Fruit fly (Drosophila melanogaster) whole organism, embryonic: ENCODE results near the gene Caper.

ENCODE experiments used
- CG10462 ChIP-seq: fragments of 200-800 bp; sonication (Bioruptor generic); optimal IDR thresholded peaks from 2 replicates; lab custom pipeline; 2016; ENCODE audit warnings: missing biosample characterization, missing genetic modification characterization
- CG10979 ChIP-seq: fragments of 200-800 bp; sonication (Bioruptor generic); optimal IDR thresholded peaks from 2 replicates; lab custom pipeline; 2018; ENCODE audit warnings: missing biosample characterization, mild to moderate bottlenecking, missing genetic modification characterization, moderate library complexity
- CG14014 ChIP-seq: fragments of 200-800 bp; sonication (Bioruptor generic); IDR thresholded peaks from 2 replicates; pipeline ENCODE4 v1.3.6; 2022; ENCODE audit warnings: missing biosample characterization, missing genetic modification characterization
- CG15479 ChIP-seq: fragments of 200-800 bp; sonication (Bioruptor generic); optimal IDR thresholded peaks from 3 replicates; lab custom pipeline; 2019; ENCODE audit warnings: missing biosample characterization, mild to moderate bottlenecking, missing genetic modification characterization, moderate library complexity
- CG15514 ChIP-seq: fragments of 200-800 bp; sonication (Bioruptor generic); optimal IDR thresholded peaks from 3 replicates; lab custom pipeline; 2017; ENCODE audit warnings: missing biosample characterization, missing genetic modification characterization, mild to moderate bottlenecking, moderate library complexity, missing genetic modification reagents
- CG1602 ChIP-seq: fragments of 200-800 bp; sonication (Bioruptor generic); optimal IDR thresholded peaks from 3 replicates; lab custom pipeline; 2016; ENCODE audit warnings: missing biosample characterization, missing genetic modification characterization
- CG17186 ChIP-seq: fragments of 200-800 bp; sonication (Bioruptor generic); optimal IDR thresholded peaks from 3 replicates; lab custom pipeline; 2017; ENCODE audit warnings: missing biosample characterization, missing genetic modification reagents, missing genetic modification characterization
- CG17829 ChIP-seq: fragments of 200-800 bp; optimal IDR thresholded peaks from 2 replicates; lab custom pipeline; 2019; ENCODE audit warnings: missing biosample characterization, mild to moderate bottlenecking, missing genetic modification characterization, moderate library complexity
- CG1792 ChIP-seq: fragments of 200-800 bp; sonication (Bioruptor generic); optimal IDR thresholded peaks from 2 replicates; lab custom pipeline; 2016; ENCODE audit warnings: missing biosample characterization, missing genetic modification characterization
- CG18262 ChIP-seq: fragments of 200-800 bp; optimal IDR thresholded peaks from 3 replicates; lab custom pipeline; 2019; ENCODE audit warnings: missing biosample characterization, mild to moderate bottlenecking, missing genetic modification characterization, moderate library complexity
- CG18764 ChIP-seq: fragments of 200-800 bp; sonication (Bioruptor generic); optimal IDR thresholded peaks from 3 replicates; lab custom pipeline; 2016; ENCODE audit warnings: missing biosample characterization, missing genetic modification characterization
- CG2120 ChIP-seq: fragments of 200-800 bp; sonication (Bioruptor generic); optimal IDR thresholded peaks from 3 replicates; lab custom pipeline; 2016; ENCODE audit warnings: missing biosample characterization, missing genetic modification characterization
- CG2678 ChIP-seq: fragments of 200-800 bp; sonication (Bioruptor generic); optimal IDR thresholded peaks from 3 replicates; lab custom pipeline; 2019; ENCODE audit warnings: missing biosample characterization, mild to moderate bottlenecking, missing genetic modification characterization, moderate library complexity
- CG2712 ChIP-seq: fragments of 200-800 bp; optimal IDR thresholded peaks from 3 replicates; lab custom pipeline; 2019; ENCODE audit warnings: missing biosample characterization, mild to moderate bottlenecking, missing genetic modification characterization, moderate library complexity
- CG43689 ChIP-seq: fragments of 200-800 bp; sonication (Bioruptor generic); IDR thresholded peaks from 2 replicates; pipeline ENCODE4 v1.3.6; 2022; ENCODE audit warnings: missing biosample characterization, missing genetic modification characterization
- CG4424 ChIP-seq: fragments of 200-800 bp; sonication (Bioruptor generic); optimal IDR thresholded peaks from 3 replicates; lab custom pipeline; 2016; ENCODE audit warnings: missing biosample characterization, missing genetic modification characterization
- CG7357 ChIP-seq: fragments of 200-800 bp; sonication (Bioruptor generic); IDR thresholded peaks from 3 replicates; pipeline ENCODE4 v1.3.6; 2022; ENCODE audit warnings: missing biosample characterization, missing genetic modification characterization
- CG9437 ChIP-seq: fragments of 200-800 bp; sonication (Bioruptor generic); optimal IDR thresholded peaks from 2 replicates; lab custom pipeline; 2018; ENCODE audit warnings: missing biosample characterization, mild to moderate bottlenecking, missing genetic modification characterization
- CG9727 ChIP-seq: fragments of 200-800 bp; sonication (Bioruptor generic); optimal IDR thresholded peaks from 3 replicates; lab custom pipeline; 2017; ENCODE audit warnings: missing biosample characterization, mild to moderate bottlenecking, missing genetic modification characterization
- D ChIP-seq, 2 experiments: fragments of 200-800 bp in 1 of 2; fragments of >200 bp in 1 of 2; sonication (Bioruptor generic) in 1 of 2; optimal IDR thresholded peaks; 2 replicates in 1 of 2; 3 replicates in 1 of 2; lab custom pipeline; 2017; ENCODE audit warnings: mild to moderate bottlenecking in 1 of 2, missing biosample characterization in 1 of 2, missing genetic modification characterization in 1 of 2, missing genetic modification reagents in 1 of 2
- D19A ChIP-seq: fragments of 200-800 bp; optimal IDR thresholded peaks from 3 replicates; lab custom pipeline; 2019; ENCODE audit warnings: missing biosample characterization, mild to moderate bottlenecking, missing genetic modification characterization, moderate library complexity
- H2.0 ChIP-seq: fragments of 200-800 bp; sonication (Bioruptor generic); IDR thresholded peaks from 2 replicates; pipeline ENCODE4 v1.3.6; 2022; ENCODE audit warnings: missing biosample characterization, missing genetic modification characterization
- Hand ChIP-seq: fragments of 200-800 bp; sonication (Bioruptor generic); optimal IDR thresholded peaks from 2 replicates; lab custom pipeline; 2017; ENCODE audit warnings: mild to moderate bottlenecking, missing biosample characterization, missing genetic modification reagents, missing genetic modification characterization
- Hr51 ChIP-seq, 2 experiments: fragments of 200-800 bp; sonication (Bioruptor generic); optimal IDR thresholded peaks; 2 replicates in 1 of 2; 3 replicates in 1 of 2; lab custom pipeline; 2016 to 2018; ENCODE audit warnings: missing biosample characterization in 2 of 2, missing genetic modification characterization in 2 of 2, mild to moderate bottlenecking in 1 of 2, moderate library complexity in 1 of 2
- Lhr ChIP-seq: fragments of 200-800 bp; sonication (Bioruptor generic); optimal IDR thresholded peaks from 3 replicates; lab custom pipeline; 2017; ENCODE audit warnings: mild to moderate bottlenecking, missing biosample characterization, missing genetic modification reagents, missing genetic modification characterization
- MESR4 ChIP-seq: fragments of 200-800 bp; sonication (Bioruptor generic); optimal IDR thresholded peaks from 2 replicates; lab custom pipeline; 2018; ENCODE audit warnings: missing biosample characterization, mild to moderate bottlenecking, missing genetic modification characterization, moderate library complexity
- NC2α ChIP-seq: fragments of 200-800 bp; sonication (Bioruptor generic); optimal IDR thresholded peaks from 2 replicates; lab custom pipeline; 2016; ENCODE audit warnings: missing biosample characterization, missing genetic modification characterization
- Nf-YB ChIP-seq: fragments of 200-800 bp; sonication (Bioruptor generic); optimal IDR thresholded peaks from 3 replicates; lab custom pipeline; 2019; ENCODE audit warnings: missing biosample characterization, mild to moderate bottlenecking, missing genetic modification characterization, moderate library complexity
- Pdp1 ChIP-seq, 2 experiments: fragments of 200-800 bp; sonication (Bioruptor generic); optimal IDR thresholded peaks; 3 replicates each; lab custom pipeline; 2016; ENCODE audit warnings: missing biosample characterization in 2 of 2, missing genetic modification characterization in 2 of 2, mild to moderate bottlenecking in 1 of 2, moderate library complexity in 1 of 2
- Ptx1 ChIP-seq: fragments of 200-800 bp; sonication (Bioruptor generic); IDR thresholded peaks from 2 replicates; pipeline ENCODE4 v1.3.6; 2022; ENCODE audit warnings: missing biosample characterization, missing genetic modification characterization
- Scr ChIP-seq: fragments of 200-800 bp; sonication (Bioruptor generic); IDR thresholded peaks from 2 replicates; pipeline ENCODE4 v1.3.6; 2022; ENCODE audit warnings: missing biosample characterization, missing genetic modification characterization; ENCODE audit not compliant: partially characterized antibody
- al ChIP-seq: fragments of 200-800 bp; sonication (Bioruptor generic); IDR thresholded peaks from 2 replicates; pipeline ENCODE4 v1.3.6; 2022; ENCODE audit warnings: missing biosample characterization, missing genetic modification characterization
- br ChIP-seq: fragments of >200 bp; optimal IDR thresholded peaks from 2 replicates; lab custom pipeline; 2017
- bsh ChIP-seq, 2 experiments: fragments of 200-800 bp; sonication (Bioruptor generic); optimal IDR thresholded peaks; 2 replicates each; lab custom pipeline; 2017 to 2018; ENCODE audit warnings: mild to moderate bottlenecking in 2 of 2, missing biosample characterization in 2 of 2, missing genetic modification characterization in 2 of 2, moderate library complexity in 1 of 2
- gem ChIP-seq: fragments of 200-800 bp; sonication (Bioruptor generic); optimal IDR thresholded peaks from 2 replicates; lab custom pipeline; 2019; ENCODE audit warnings: missing biosample characterization, mild to moderate bottlenecking, missing genetic modification characterization, moderate library complexity
- grau ChIP-seq: fragments of 200-800 bp; optimal IDR thresholded peaks from 3 replicates; lab custom pipeline; 2019; ENCODE audit warnings: missing biosample characterization, mild to moderate bottlenecking, missing genetic modification characterization, moderate library complexity
- hkb ChIP-seq, 2 experiments: fragments of 200-800 bp in 1 of 2; fragments of >200 bp in 1 of 2; sonication (Bioruptor generic) in 1 of 2; IDR thresholded peaks in 1 of 2; optimal IDR thresholded peaks in 1 of 2; 2 replicates each; pipeline versions ENCODE4 v1.3.6 to Lab custom; 2017 to 2022; ENCODE audit warnings: missing biosample characterization in 1 of 2, missing genetic modification characterization in 1 of 2
- ken ChIP-seq: fragments of 200-800 bp; sonication (Bioruptor generic); IDR thresholded peaks from 3 replicates; pipeline ENCODE4 v1.3.6; 2022; ENCODE audit warnings: missing biosample characterization, missing genetic modification characterization
- lab ChIP-seq: fragments of 200-800 bp; sonication (Bioruptor generic); optimal IDR thresholded peaks from 3 replicates; lab custom pipeline; 2017; ENCODE audit warnings: missing biosample characterization, missing genetic modification characterization, mild to moderate bottlenecking, moderate library complexity, missing genetic modification reagents
- lmd ChIP-seq: fragments of 200-800 bp; sonication (Bioruptor generic); IDR thresholded peaks from 2 replicates; pipeline ENCODE4 v1.3.6; 2022; ENCODE audit warnings: missing biosample characterization, missing genetic modification characterization
- nau ChIP-seq: fragments of 200-800 bp; sonication (Bioruptor generic); optimal IDR thresholded peaks from 3 replicates; lab custom pipeline; 2017; ENCODE audit warnings: missing biosample characterization, mild to moderate bottlenecking, missing genetic modification characterization, missing genetic modification reagents
- nom ChIP-seq: fragments of 200-800 bp; sonication (Bioruptor generic); optimal IDR thresholded peaks from 2 replicates; lab custom pipeline; 2017; ENCODE audit warnings: missing biosample characterization, missing genetic modification characterization, mild to moderate bottlenecking, moderate library complexity, missing genetic modification reagents
- pho ChIP-seq: fragments of 200-800 bp; sonication (Bioruptor generic); optimal IDR thresholded peaks from 2 replicates; lab custom pipeline; 2016; ENCODE audit warnings: missing biosample characterization, missing genetic modification characterization
- pzg ChIP-seq: fragments of 200-800 bp; sonication (Bioruptor generic); optimal IDR thresholded peaks from 3 replicates; lab custom pipeline; 2018; ENCODE audit warnings: missing biosample characterization, mild to moderate bottlenecking, missing genetic modification characterization, moderate library complexity
- shn ChIP-seq: fragments of 200-800 bp; sonication (Bioruptor generic); optimal IDR thresholded peaks from 3 replicates; lab custom pipeline; 2016; ENCODE audit warnings: missing biosample characterization, missing genetic modification characterization
- sim ChIP-seq: fragments of 200-800 bp; sonication (Bioruptor generic); IDR thresholded peaks from 2 replicates; pipeline ENCODE4 v1.3.6; 2022; ENCODE audit warnings: missing biosample characterization, missing genetic modification characterization
- slou ChIP-seq: fragments of 200-800 bp; sonication (Bioruptor generic); optimal IDR thresholded peaks from 3 replicates; lab custom pipeline; 2016; ENCODE audit warnings: missing biosample characterization, missing genetic modification characterization
- tna ChIP-seq: fragments of 200-800 bp; sonication (Bioruptor generic); IDR thresholded peaks from 2 replicates; pipeline ENCODE4 v1.3.6; 2022; ENCODE audit warnings: missing biosample characterization, missing genetic modification characterization; ENCODE audit not compliant: partially characterized antibody
- zfh1 ChIP-seq: fragments of 200-800 bp; sonication (Bioruptor generic); IDR thresholded peaks from 3 replicates; pipeline ENCODE4 v1.3.6; 2022; ENCODE audit warnings: missing biosample characterization, missing genetic modification characterization

Caper gene

dm6 chr2L:7073011-7073410 is 40.5 kb downstream of the Caper start (continued):
- TF ChIP-seq hkb (optimal IDR thresholded peaks at IDR 0.05; lab: Kevin White, UChicago): no peak
- 0 out of 2 replicates have a peak, but pooled peaks have one; percentile 31 for TF ChIP-seq hkb (GFP tag; IDR thresholded peaks at IDR 0.05; lab: Robert Waterston, UW)
- peak; percentile 36 for TF ChIP-seq lab (GFP tag; lab: Kevin White, UChicago)
- no peak for TF ChIP-seq CG14014
- TF ChIP-seq CG10462: no peak
- TF ChIP-seq gem: peak; percentile 61
- no peak for TF ChIP-seq ken (GFP tag; lab: Robert Waterston, UW)
- TF ChIP-seq CG1792 (GFP tag; lab: Kevin White, UChicago): no peak
- peak; percentile 24 to 33 for TF ChIP-seq Pdp1 (GFP tag; optimal IDR thresholded peaks at IDR 0.05; lab: Kevin White, UChicago)
- TF ChIP-seq CG9727 (GFP tag; lab: Kevin White, UChicago): peak; percentile 13
- TF ChIP-seq CG1602 (GFP tag; lab: Kevin White, UChicago): peak; percentile 7
- TF ChIP-seq nom: no peak
- no peak for TF ChIP-seq pho (GFP tag; lab: Kevin White, UChicago)
- no peak for TF ChIP-seq tna (GFP tag; lab: Robert Waterston, UW)
- TF ChIP-seq CG2678 (tag; lab: Kevin White, UChicago): peak; percentile 37
- no peak for TF ChIP-seq Lhr (GFP tag; lab: Kevin White, UChicago)
- TF ChIP-seq NC2α: no peak
- no peak for TF ChIP-seq D19A
- peak; percentile 27 for TF ChIP-seq CG18262 (tag; lab: Kevin White, UChicago)
- no peak for TF ChIP-seq shn
- no peak for TF ChIP-seq CG15479 (GFP tag; lab: Kevin White, UChicago)
- TF ChIP-seq grau: peak; percentile 13
- no peak for TF ChIP-seq Scr (GFP tag; lab: Robert Waterston, UW)
- TF ChIP-seq bsh (GFP tag; optimal IDR thresholded peaks at IDR 0.05; lab: Kevin White, UChicago): peak in 1 of 2 experiments; percentile 38
- TF ChIP-seq Nf-YB (GFP tag; lab: Kevin White, UChicago): no peak
- no peak for TF ChIP-seq CG7357 (GFP tag; lab: Robert Waterston, UW)
- 0 out of 2 replicates have a peak, but pooled peaks have one; percentile 10 for TF ChIP-seq Ptx1 (GFP tag; lab: Robert Waterston, UW)
- TF ChIP-seq zfh1 (GFP tag; lab: Robert Waterston, UW): no peak
- TF ChIP-seq al (GFP tag; lab: Robert Waterston, UW): no peak
- TF ChIP-seq CG43689 (GFP tag; lab: Robert Waterston, UW): no peak
- peak in 1 of 2 experiments; percentile 40 for TF ChIP-seq Hr51 (GFP tag; optimal IDR thresholded peaks at IDR 0.05; lab: Kevin White, UChicago)
- peak; percentile 21 for TF ChIP-seq CG2120 (GFP tag; lab: Kevin White, UChicago)
- peak; percentile 4 for TF ChIP-seq CG17829 (tag; lab: Kevin White, UChicago)
- no peak for TF ChIP-seq CG15514 (GFP tag; lab: Kevin White, UChicago)
- TF ChIP-seq slou: no peak
- peak; percentile 45 for TF ChIP-seq CG10979 (tag; lab: Kevin White, UChicago)
- no peak for TF ChIP-seq nau (GFP tag; lab: Kevin White, UChicago)
- peak; percentile 26 for TF ChIP-seq CG4424 (GFP tag; lab: Kevin White, UChicago)
- TF ChIP-seq CG17186 (GFP tag; lab: Kevin White, UChicago): no peak
- TF ChIP-seq sim: no peak
- TF ChIP-seq MESR4: no peak
- TF ChIP-seq CG2712: peak; percentile 38
- TF ChIP-seq lmd (GFP tag; lab: Robert Waterston, UW): peak; percentile 36; the same call in 1 of the 2 replicates
- TF ChIP-seq H2.0: 0 out of 2 replicates have a peak, but pooled peaks have one; percentile 16
- no peak for TF ChIP-seq D (optimal IDR thresholded peaks at IDR 0.05; lab: Kevin White, UChicago)
- peak; percentile 8 for TF ChIP-seq D (GFP tag; optimal IDR thresholded peaks at IDR 0.05; lab: Kevin White, UChicago)
- no peak for TF ChIP-seq pzg (GFP tag; lab: Kevin White, UChicago)
- TF ChIP-seq br (lab: Kevin White, UChicago): no peak
- TF ChIP-seq CG18764: no peak
- TF ChIP-seq CG9437 (GFP tag; lab: Kevin White, UChicago): no peak
- no peak for TF ChIP-seq Hand (GFP tag; lab: Kevin White, UChicago)
